Fruit fly (Drosophila melanogaster) whole organism, embryonic: ENCODE data around the gene retm.

Experiments
- Blimp-1 ChIP-seq: fragments of 200-800 bp; sonication (Bioruptor generic); optimal IDR thresholded peaks from 3 replicates; lab custom pipeline; 2018; ENCODE audit warnings: missing biosample characterization, missing genetic modification characterization, mild to moderate bottlenecking, moderate library complexity, missing genetic modification reagents
- CG12071 ChIP-seq: fragments of 200-800 bp; sonication (Bioruptor generic); optimal IDR thresholded peaks from 3 replicates; lab custom pipeline; 2018; ENCODE audit warnings: missing biosample characterization, mild to moderate bottlenecking, missing genetic modification characterization
- CG1233 ChIP-seq: fragments of 200-800 bp; sonication (Bioruptor generic); optimal IDR thresholded peaks from 4 replicates; lab custom pipeline; 2018; ENCODE audit warnings: missing biosample characterization, mild to moderate bottlenecking, missing genetic modification characterization
- CG12769 ChIP-seq: fragments of 200-800 bp; sonication (Bioruptor generic); optimal IDR thresholded peaks from 2 replicates; lab custom pipeline; 2019; ENCODE audit warnings: missing biosample characterization, mild to moderate bottlenecking, missing genetic modification characterization, moderate library complexity
- HLH4C ChIP-seq: fragments of 200-800 bp; sonication (Bioruptor generic); IDR thresholded peaks from 3 replicates; pipeline ENCODE4 v1.3.6; 2022; ENCODE audit warnings: missing biosample characterization, missing genetic modification characterization; ENCODE audit not compliant: partially characterized antibody
- Mes4 ChIP-seq: fragments of 200-800 bp; sonication (Bioruptor generic); optimal IDR thresholded peaks from 2 replicates; lab custom pipeline; 2016; ENCODE audit warnings: missing biosample characterization, missing genetic modification characterization
- Mrtf ChIP-seq: fragments of 200-800 bp; sonication (Bioruptor generic); IDR thresholded peaks from 3 replicates; pipeline ENCODE4 v1.3.6; 2022; ENCODE audit warnings: missing biosample characterization, missing genetic modification characterization
- NfI ChIP-seq: fragments of 200-800 bp; sonication (Bioruptor generic); optimal IDR thresholded peaks from 3 replicates; lab custom pipeline; 2018; ENCODE audit warnings: missing biosample characterization, mild to moderate bottlenecking, missing genetic modification characterization, moderate library complexity
- Vsx1 ChIP-seq: fragments of 200-800 bp; sonication (Bioruptor generic); optimal IDR thresholded peaks from 2 replicates; lab custom pipeline; 2017; ENCODE audit warnings: missing biosample characterization, mild to moderate bottlenecking, missing genetic modification characterization, missing genetic modification reagents
- ab ChIP-seq: fragments of 200-800 bp; sonication (Bioruptor generic); optimal IDR thresholded peaks from 2 replicates; lab custom pipeline; 2016; ENCODE audit warnings: missing biosample characterization, missing genetic modification characterization
- pfk ChIP-seq: fragments of 200-800 bp; sonication (Bioruptor generic); optimal IDR thresholded peaks from 2 replicates; lab custom pipeline; 2018; ENCODE audit warnings: missing biosample characterization, mild to moderate bottlenecking, missing genetic modification characterization, moderate library complexity
- phol ChIP-seq: fragments of 200-800 bp; sonication (Bioruptor generic); optimal IDR thresholded peaks from 3 replicates; lab custom pipeline; 2018; ENCODE audit warnings: missing biosample characterization, mild to moderate bottlenecking, missing genetic modification characterization, moderate library complexity
- sd ChIP-seq: fragments of 200-800 bp; sonication (Bioruptor generic); optimal IDR thresholded peaks from 3 replicates; lab custom pipeline; 2018; ENCODE audit warnings: missing biosample characterization, mild to moderate bottlenecking, missing genetic modification characterization, moderate library complexity

dm6 chr2L:6498448-6498847 is 42.7 kb upstream of the retm start, which contains the start of gene CG31637:
- TF ChIP-seq CG12071 (GFP tag; lab: Kevin White, UChicago) (peak; percentile 37), NfI (GFP tag; lab: Kevin White, UChicago) (no peak), Mrtf (no peak), CG12769 (tag; lab: Kevin White, UChicago) (no peak), phol (tag; lab: Kevin White, UChicago) (no peak), ab (GFP tag; lab: Kevin White, UChicago) (no peak), sd (peak; percentile 31), Vsx1 (no peak), pfk (GFP tag; lab: Kevin White, UChicago) (no peak), HLH4C (GFP tag; lab: Robert Waterston, UW) (no peak), Blimp-1 (GFP tag; lab: Kevin White, UChicago) (no peak), CG1233 (GFP tag; lab: Kevin White, UChicago) (no peak), Mes4 (GFP tag; lab: Kevin White, UChicago) (no peak)
